Worm (Caenorhabditis elegans) whole organism, L3 larva: Measurements from ENCODE around the gene C43D7.4.

Experiments
- R02D3.7 ChIP-seq: fragments of 150-350 bp; optimal IDR thresholded peaks from 2 replicates; lab custom pipeline; 2014; ENCODE audit warnings: missing biosample characterization, missing genetic modification characterization
- ZK546.5 ChIP-seq: sonication (generic microtip); optimal IDR thresholded peaks from 2 replicates; lab custom pipeline; 2017; ENCODE audit warnings: missing biosample characterization, missing genetic modification characterization
- aly-2 ChIP-seq: fragments of 150-350 bp; optimal IDR thresholded peaks from 2 replicates; lab custom pipeline; 2014; ENCODE audit warnings: missing biosample characterization, missing genetic modification characterization
- ama-1 ChIP-seq: fragments of 150-350 bp; optimal IDR thresholded peaks from 2 replicates; lab custom pipeline; 2018
- ceh-16 ChIP-seq: sonication (generic microtip); optimal IDR thresholded peaks from 2 replicates; lab custom pipeline; 2017; ENCODE audit warnings: missing biosample characterization, missing genetic modification characterization
- ceh-28 ChIP-seq: fragments of 150-350 bp; optimal IDR thresholded peaks from 2 replicates; lab custom pipeline; 2014; ENCODE audit warnings: missing biosample characterization, missing genetic modification reagents, missing genetic modification characterization
- ceh-82 ChIP-seq: fragments of 150-350 bp; optimal IDR thresholded peaks from 2 replicates; lab custom pipeline; 2014; ENCODE audit warnings: missing biosample characterization, missing genetic modification characterization
- ceh-9 ChIP-seq: sonication (generic microtip); optimal IDR thresholded peaks from 2 replicates; lab custom pipeline; 2018; ENCODE audit warnings: missing biosample characterization, missing genetic modification characterization
- egl-5 ChIP-seq: fragments of 150-350 bp; optimal IDR thresholded peaks from 2 replicates; lab custom pipeline; 2017; ENCODE audit warnings: missing biosample characterization, missing genetic modification reagents, missing genetic modification characterization, inconsistent platforms
- elt-1 ChIP-seq: fragments of 150-350 bp; optimal IDR thresholded peaks from 2 replicates; lab custom pipeline; 2014; ENCODE audit warnings: missing biosample characterization, missing genetic modification characterization
- elt-2 ChIP-seq: sonication (generic microtip); optimal IDR thresholded peaks from 2 replicates; lab custom pipeline; 2016; ENCODE audit warnings: missing genetic modification reagents, mild to moderate bottlenecking, missing genetic modification characterization, missing compliant biosample characterization
- eor-1 ChIP-seq, 2 experiments: fragments of 150-350 bp; optimal IDR thresholded peaks; 2 replicates each; lab custom pipeline; 2014 to 2018; ENCODE audit warnings: missing biosample characterization in 2 of 2, missing genetic modification characterization in 2 of 2
- fkh-10 ChIP-seq: sonication (generic microtip); optimal IDR thresholded peaks from 2 replicates; lab custom pipeline; 2017; ENCODE audit warnings: missing biosample characterization, missing genetic modification reagents, missing genetic modification characterization
- fkh-2 ChIP-seq: fragments of 150-350 bp; optimal IDR thresholded peaks from 2 replicates; lab custom pipeline; 2014; ENCODE audit warnings: missing biosample characterization, missing genetic modification reagents, missing genetic modification characterization
- fos-1 ChIP-seq: fragments of 150-350 bp; optimal IDR thresholded peaks from 2 replicates; lab custom pipeline; 2014; ENCODE audit warnings: missing biosample characterization, missing genetic modification characterization
- hmg-11 ChIP-seq: sonication (generic microtip); optimal IDR thresholded peaks from 2 replicates; lab custom pipeline; 2016; ENCODE audit warnings: missing genetic modification characterization, missing compliant biosample characterization
- lin-39 ChIP-seq: fragments of 150-350 bp; optimal IDR thresholded peaks from 2 replicates; lab custom pipeline; 2018; ENCODE audit warnings: missing biosample characterization, missing genetic modification reagents, missing genetic modification characterization
- lsy-12 ChIP-seq: sonication (generic microtip); optimal IDR thresholded peaks from 2 replicates; lab custom pipeline; 2016; ENCODE audit warnings: mild to moderate bottlenecking, missing genetic modification characterization, missing compliant biosample characterization
- mml-1 ChIP-seq: fragments of 150-350 bp; sonication (generic microtip); optimal IDR thresholded peaks from 3 replicates; lab custom pipeline; 2014; ENCODE audit warnings: missing biosample characterization, missing genetic modification characterization
- nfya-1 ChIP-seq: sonication (generic microtip); optimal IDR thresholded peaks from 2 replicates; lab custom pipeline; 2017; ENCODE audit warnings: missing genetic modification characterization, mild to moderate bottlenecking, missing compliant biosample characterization, antibody characterized with exemption, moderate library complexity; ENCODE audit not compliant: insufficient read depth
- nhr-11 ChIP-seq: fragments of 150-350 bp; optimal IDR thresholded peaks from 2 replicates; lab custom pipeline; 2014; ENCODE audit warnings: missing biosample characterization, missing genetic modification characterization
- nhr-12 ChIP-seq: fragments of 150-350 bp; optimal IDR thresholded peaks from 2 replicates; lab custom pipeline; 2014; ENCODE audit warnings: missing biosample characterization, missing genetic modification characterization
- nhr-23 ChIP-seq: fragments of 150-350 bp; optimal IDR thresholded peaks from 2 replicates; lab custom pipeline; 2014; ENCODE audit warnings: missing biosample characterization, missing genetic modification reagents, missing genetic modification characterization
- nhr-237 ChIP-seq: fragments of 150-350 bp; optimal IDR thresholded peaks from 2 replicates; lab custom pipeline; 2014; ENCODE audit warnings: missing biosample characterization, missing genetic modification characterization
- nhr-28 ChIP-seq: fragments of 150-350 bp; optimal IDR thresholded peaks from 2 replicates; lab custom pipeline; 2014; ENCODE audit warnings: missing biosample characterization, missing genetic modification characterization
- nhr-43 ChIP-seq: sonication (generic microtip); optimal IDR thresholded peaks from 2 replicates; lab custom pipeline; 2016; ENCODE audit warnings: mild to moderate bottlenecking, missing genetic modification characterization, missing compliant biosample characterization; ENCODE audit not compliant: poor library complexity, severe bottlenecking
- nhr-67 ChIP-seq: fragments of 150-350 bp; optimal IDR thresholded peaks from 2 replicates; lab custom pipeline; 2014; ENCODE audit warnings: missing biosample characterization, missing genetic modification characterization
- nhr-76 ChIP-seq: fragments of 150-350 bp; sonication (generic microtip); optimal IDR thresholded peaks from 5 replicates; lab custom pipeline; 2014; ENCODE audit warnings: missing biosample characterization, missing genetic modification characterization
- nhr-77 ChIP-seq: fragments of 150-350 bp; optimal IDR thresholded peaks from 2 replicates; lab custom pipeline; 2014; ENCODE audit warnings: missing biosample characterization, missing genetic modification characterization
- pha-4 ChIP-seq: fragments of 150-350 bp; optimal IDR thresholded peaks from 2 replicates; lab custom pipeline; 2014; ENCODE audit warnings: missing biosample characterization, missing genetic modification reagents, missing genetic modification characterization
- sea-2 ChIP-seq: fragments of 150-350 bp; sonication (generic microtip); optimal IDR thresholded peaks from 4 replicates; lab custom pipeline; 2014; ENCODE audit warnings: missing biosample characterization, missing genetic modification reagents, missing genetic modification characterization
- skn-1 ChIP-seq: fragments of 150-350 bp; optimal IDR thresholded peaks from 2 replicates; lab custom pipeline; 2014; ENCODE audit warnings: missing biosample characterization, missing genetic modification characterization
- snpc-4 ChIP-seq: fragments of 150-350 bp; optimal IDR thresholded peaks from 2 replicates; lab custom pipeline; 2014; ENCODE audit warnings: missing biosample characterization, missing genetic modification characterization
- unc-39 ChIP-seq: sonication (generic microtip); optimal IDR thresholded peaks from 4 replicates; lab custom pipeline; 2017; ENCODE audit warnings: missing biosample characterization, missing genetic modification characterization
- unc-62 ChIP-seq: fragments of 150-350 bp; sonication (generic microtip); optimal IDR thresholded peaks from 4 replicates; lab custom pipeline; 2014; ENCODE audit warnings: missing biosample characterization, missing genetic modification reagents, missing genetic modification characterization
- zag-1 ChIP-seq: fragments of 150-350 bp; optimal IDR thresholded peaks from 2 replicates; lab custom pipeline; 2014; ENCODE audit warnings: missing biosample characterization, missing genetic modification characterization
- ztf-11 ChIP-seq: fragments of 150-350 bp; optimal IDR thresholded peaks from 2 replicates; lab custom pipeline; 2014; ENCODE audit warnings: missing biosample characterization, missing genetic modification characterization
- ztf-4 ChIP-seq: fragments of 150-350 bp; optimal IDR thresholded peaks from 2 replicates; lab custom pipeline; 2014; ENCODE audit warnings: missing biosample characterization, missing genetic modification characterization

Gene C43D7.4

ce11 chrV:19351944-19352343 lies 29.7 kb upstream of the C43D7.4 start:
- TF ChIP-seq skn-1 (tag; lab: Kevin White, UChicago): no peak
- no peak for TF ChIP-seq nhr-12
- no peak for TF ChIP-seq ZK546.5
- TF ChIP-seq nhr-237 (tag; lab: Kevin White, UChicago): no peak
- TF ChIP-seq fos-1: no peak
- no peak for TF ChIP-seq hmg-11 (tag; lab: Kevin White, UChicago)
- no peak for TF ChIP-seq nhr-11 (tag; lab: Kevin White, UChicago)
- no peak for TF ChIP-seq sea-2 (GFP tag; lab: Kevin White, UChicago)
- TF ChIP-seq unc-62 (GFP tag; lab: Kevin White, UChicago): no peak
- no peak for TF ChIP-seq lsy-12 (tag; lab: Kevin White, UChicago)
- no peak for TF ChIP-seq R02D3.7 (tag; lab: Kevin White, UChicago)
- no peak for TF ChIP-seq ceh-82 (tag; lab: Kevin White, UChicago)
- TF ChIP-seq elt-2 (tag; lab: Kevin White, UChicago): no peak
- no peak for TF ChIP-seq pha-4 (tag; lab: Kevin White, UChicago)
- TF ChIP-seq mml-1 (tag; lab: Kevin White, UChicago): no peak

- TF ChIP-seq egl-5 (tag; lab: Kevin White, UChicago) (no peak), nhr-12 (no peak), unc-62 (GFP tag; lab: Kevin White, UChicago) (no peak), elt-1 (tag; lab: Kevin White, UChicago) (no peak), ceh-9 (tag; lab: Kevin White, UChicago) (no peak), nhr-76 (no peak), ceh-28 (tag; lab: Kevin White, UChicago) (peak; percentile 20)
- TF ChIP-seq, all 47 proteins: peak for 1
Observed at ce11 chrV:19337333-19337732, 15.0 kb upstream of the C43D7.4 start.

- TF ChIP-seq ztf-11 (no peak), aly-2 (tag; lab: Kevin White, UChicago) (no peak), fkh-10 (GFP tag; lab: Kevin White, UChicago) (no peak), nhr-11 (tag; lab: Kevin White, UChicago) (no peak), egl-5 (tag; lab: Kevin White, UChicago) (no peak), nhr-23 (tag; lab: Kevin White, UChicago) (no peak), ceh-28 (tag; lab: Kevin White, UChicago) (no peak), ztf-4 (tag; lab: Kevin White, UChicago) (no peak), skn-1 (tag; lab: Kevin White, UChicago) (no peak), lsy-12 (tag; lab: Kevin White, UChicago) (no peak), nhr-77 (tag; lab: Kevin White, UChicago) (no peak), zag-1 (tag; lab: Kevin White, UChicago) (no peak), nhr-43 (no peak), unc-39 (tag; lab: Kevin White, UChicago) (no peak), elt-2 (tag; lab: Kevin White, UChicago) (no peak), ceh-9 (tag; lab: Kevin White, UChicago) (no peak), unc-62 (GFP tag; lab: Kevin White, UChicago) (no peak), fos-1 (no peak)
- TF ChIP-seq, all 47 proteins: peak for 0
Observed at ce11 chrV:19329263-19329662, 7.0 kb upstream of the C43D7.4 start, which contains the start of gene fbxb-65. TSS of gene fbxb-65 (plus strand) at chrV:19329563.

ce11 chrV:19325436-19325835 lies 3.1 kb upstream of the C43D7.4 start:
- TF ChIP-seq pha-4 (tag; lab: Kevin White, UChicago) (no peak), snpc-4 (tag; lab: Kevin White, UChicago) (no peak), nhr-28 (no peak), nhr-76 (no peak), ceh-16 (tag; lab: Kevin White, UChicago) (no peak), lin-39 (tag; lab: Kevin White, UChicago) (no peak), hmg-11 (tag; lab: Kevin White, UChicago) (no peak), fkh-10 (GFP tag; lab: Kevin White, UChicago) (no peak), sea-2 (GFP tag; lab: Kevin White, UChicago) (no peak), nhr-237 (tag; lab: Kevin White, UChicago) (no peak), ZK546.5 (no peak), fkh-2 (tag; lab: Kevin White, UChicago) (no peak), ceh-9 (tag; lab: Kevin White, UChicago) (no peak), nhr-67 (tag; lab: Kevin White, UChicago) (no peak), ama-1 (no peak), unc-39 (tag; lab: Kevin White, UChicago) (no peak), eor-1 (tag; optimal IDR thresholded peaks at IDR 0.05; lab: Kevin White, UChicago) (no peak), ztf-4 (tag; lab: Kevin White, UChicago) (no peak), nfya-1 (tag; lab: Kevin White, UChicago) (no peak), nhr-12 (no peak)
